Worm (Caenorhabditis elegans) whole organism, young adult: ENCODE results near the gene ugt-7.

Experiments used
- B0019.2 ChIP-seq: fragments of 200-800 bp; sonication (Bioruptor generic); conservative IDR thresholded peaks from 2 replicates; pipeline ENCODE4 v1.3.6; 2022; ENCODE audit warnings: missing genetic modification reagents, missing genetic modification characterization, missing compliant biosample characterization
- B0261.1 ChIP-seq: sonication (generic microtip); optimal IDR thresholded peaks from 2 replicates; lab custom pipeline; 2016; ENCODE audit warnings: mild to moderate bottlenecking, missing genetic modification characterization, moderate library complexity, missing compliant biosample characterization
- F10E7.11 ChIP-seq: sonication (generic microtip); optimal IDR thresholded peaks from 2 replicates; lab custom pipeline; 2017; ENCODE audit warnings: mild to moderate bottlenecking, missing genetic modification characterization, moderate library complexity, missing compliant biosample characterization
- F22D6.2 ChIP-seq: sonication (generic microtip); optimal IDR thresholded peaks from 2 replicates; lab custom pipeline; 2016; ENCODE audit warnings: mild to moderate bottlenecking, missing genetic modification characterization, missing compliant biosample characterization
- F37B4.10 ChIP-seq: fragments of 200-800 bp; sonication (Bioruptor generic); IDR thresholded peaks from 2 replicates; pipeline ENCODE4 v1.3.6; 2022; ENCODE audit warnings: missing genetic modification characterization, missing compliant biosample characterization
- F39B2.1 ChIP-seq: fragments of 200-800 bp; sonication (Bioruptor generic); IDR thresholded peaks from 2 replicates; pipeline ENCODE4 v1.3.6; 2022; ENCODE audit warnings: missing genetic modification reagents, missing genetic modification characterization, missing compliant biosample characterization
- F49E8.2 ChIP-seq: sonication (generic microtip); optimal IDR thresholded peaks from 3 replicates; lab custom pipeline; 2017; ENCODE audit warnings: missing genetic modification characterization, mild to moderate bottlenecking, missing compliant biosample characterization, antibody characterized with exemption, moderate library complexity; ENCODE audit not compliant: insufficient read depth
- F57A8.1 ChIP-seq: fragments of 200-800 bp; sonication (Bioruptor generic); optimal IDR thresholded peaks from 2 replicates; lab custom pipeline; 2018; ENCODE audit warnings: mild to moderate bottlenecking, missing genetic modification characterization, moderate library complexity, missing compliant biosample characterization
- K11D2.4 ChIP-seq: fragments of 200-800 bp; sonication (Bioruptor generic); IDR thresholded peaks from 2 replicates; pipeline ENCODE4 v1.3.6; 2022; ENCODE audit warnings: missing genetic modification reagents, missing genetic modification characterization, missing compliant biosample characterization
- T26A5.8 ChIP-seq: sonication (generic microtip); optimal IDR thresholded peaks from 2 replicates; lab custom pipeline; 2016; ENCODE audit warnings: missing genetic modification characterization, missing compliant biosample characterization
- Y53F4B.3 ChIP-seq: fragments of 200-800 bp; sonication (Bioruptor generic); IDR thresholded peaks from 2 replicates; pipeline ENCODE4 v1.3.6; 2022; ENCODE audit warnings: missing genetic modification reagents, missing genetic modification characterization, missing compliant biosample characterization
- Y53G8AR.9 ChIP-seq: fragments of 200-800 bp; sonication (Bioruptor generic); conservative IDR thresholded peaks from 2 replicates; pipeline ENCODE4 v1.3.6; 2022; ENCODE audit warnings: missing genetic modification reagents, missing genetic modification characterization, missing compliant biosample characterization
- Y67H2A.10 ChIP-seq: fragments of 200-800 bp; sonication (Bioruptor generic); conservative IDR thresholded peaks from 2 replicates; pipeline ENCODE4 v1.3.6; 2022; ENCODE audit warnings: missing genetic modification reagents, missing genetic modification characterization, missing compliant biosample characterization
- athp-1 ChIP-seq: sonication (generic microtip); optimal IDR thresholded peaks from 2 replicates; lab custom pipeline; 2017; ENCODE audit warnings: mild to moderate bottlenecking, missing genetic modification characterization, missing compliant biosample characterization
- attf-6 ChIP-seq: fragments of 200-800 bp; sonication (Bioruptor generic); IDR thresholded peaks from 2 replicates; pipeline ENCODE4 v1.3.6; 2022; ENCODE audit warnings: missing genetic modification reagents, missing genetic modification characterization, missing compliant biosample characterization
- bed-2 ChIP-seq: fragments of 200-800 bp; sonication (Bioruptor generic); IDR thresholded peaks from 2 replicates; pipeline ENCODE4 v1.3.6; 2022; ENCODE audit warnings: missing genetic modification reagents, missing genetic modification characterization, missing compliant biosample characterization
- ceh-27 ChIP-seq: fragments of 200-800 bp; sonication (Bioruptor generic); optimal IDR thresholded peaks from 2 replicates; lab custom pipeline; 2018; ENCODE audit warnings: mild to moderate bottlenecking, missing genetic modification characterization, moderate library complexity, missing compliant biosample characterization
- ceh-40 ChIP-seq: fragments of 200-800 bp; sonication (Bioruptor generic); IDR thresholded peaks from 2 replicates; pipeline ENCODE4 v1.3.6; 2022; ENCODE audit warnings: missing genetic modification characterization, missing compliant biosample characterization
- ceh-58 ChIP-seq: fragments of 200-800 bp; sonication (Bioruptor generic); IDR thresholded peaks from 2 replicates; pipeline ENCODE4 v1.3.6; 2022; ENCODE audit warnings: missing genetic modification characterization, missing compliant biosample characterization
- chd-7 ChIP-seq: sonication (generic microtip); optimal IDR thresholded peaks from 2 replicates; lab custom pipeline; 2016; ENCODE audit warnings: mild to moderate bottlenecking, missing genetic modification characterization, moderate library complexity, missing compliant biosample characterization
- egl-18 ChIP-seq: fragments of 200-800 bp; sonication (Bioruptor generic); IDR thresholded peaks from 2 replicates; pipeline ENCODE4 v1.3.6; 2022; ENCODE audit warnings: missing genetic modification reagents, missing genetic modification characterization, missing compliant biosample characterization
- ekl-4 ChIP-seq: fragments of 200-800 bp; sonication (Bioruptor generic); IDR thresholded peaks from 2 replicates; pipeline ENCODE4 v1.3.6; 2022; ENCODE audit warnings: missing genetic modification reagents, missing genetic modification characterization, missing compliant biosample characterization
- hmg-1.2 ChIP-seq: fragments of 200-800 bp; sonication (Bioruptor generic); IDR thresholded peaks from 2 replicates; pipeline ENCODE4 v1.3.6; 2022; ENCODE audit warnings: missing genetic modification reagents, missing genetic modification characterization, missing compliant biosample characterization
- hrde-1 ChIP-seq: sonication (generic microtip); optimal IDR thresholded peaks from 2 replicates; lab custom pipeline; 2016; ENCODE audit warnings: missing genetic modification characterization, mild to moderate bottlenecking, missing compliant biosample characterization, moderate library complexity, missing genotype, missing genetic modification reagents, borderline replicate concordance
- hsf-1 ChIP-seq: fragments of 200-800 bp; sonication (Bioruptor generic); IDR thresholded peaks from 2 replicates; pipeline ENCODE4 v1.3.6; 2022; ENCODE audit warnings: missing genetic modification reagents, missing genetic modification characterization, missing compliant biosample characterization
- lin-35 ChIP-seq, 3 experiments: fragments of 150-350 bp in 2 of 3; sonication (generic microtip) in 1 of 3; optimal IDR thresholded peaks; 2 replicates each; lab custom pipeline; 2014 to 2018; ENCODE audit warnings: missing biosample characterization in 3 of 3, missing genetic modification characterization in 3 of 3, missing genetic modification reagents in 3 of 3
- lin-54 ChIP-seq: fragments of 200-800 bp; sonication (Bioruptor generic); optimal IDR thresholded peaks from 2 replicates; lab custom pipeline; 2018; ENCODE audit warnings: mild to moderate bottlenecking, missing genetic modification characterization, missing compliant biosample characterization
- lsl-1 ChIP-seq: fragments of 200-800 bp; sonication (Bioruptor generic); optimal IDR thresholded peaks from 2 replicates; lab custom pipeline; 2018; ENCODE audit warnings: mild to moderate bottlenecking, missing genetic modification characterization, moderate library complexity, missing compliant biosample characterization
- madf-3 ChIP-seq: fragments of 200-800 bp; sonication (Bioruptor generic); IDR thresholded peaks from 2 replicates; pipeline ENCODE4 v1.3.6; 2022; ENCODE audit warnings: missing genetic modification reagents, missing genetic modification characterization, missing compliant biosample characterization
- madf-6 ChIP-seq: fragments of 200-800 bp; sonication (Bioruptor generic); IDR thresholded peaks from 2 replicates; pipeline ENCODE4 v1.3.6; 2022; ENCODE audit warnings: missing genetic modification reagents, missing genetic modification characterization, missing compliant biosample characterization
- mel-28 ChIP-seq: sonication (generic microtip); optimal IDR thresholded peaks from 2 replicates; lab custom pipeline; 2016; ENCODE audit warnings: borderline replicate concordance, mild to moderate bottlenecking, missing genetic modification characterization, missing compliant biosample characterization
- mxl-1 ChIP-seq: sonication (generic microtip); optimal IDR thresholded peaks from 2 replicates; lab custom pipeline; 2016; ENCODE audit warnings: missing genetic modification characterization, missing compliant biosample characterization
- nhr-90 ChIP-seq: sonication (generic microtip); optimal IDR thresholded peaks from 2 replicates; lab custom pipeline; 2016; ENCODE audit warnings: missing genotype, mild to moderate bottlenecking, missing genetic modification characterization, missing compliant biosample characterization
- pbrm-1 ChIP-seq: fragments of 200-800 bp; sonication (Bioruptor generic); IDR thresholded peaks from 2 replicates; pipeline ENCODE4 v1.3.6; 2022; ENCODE audit warnings: missing genetic modification reagents, missing genetic modification characterization, missing compliant biosample characterization
- rcor-1 ChIP-seq: fragments of 200-800 bp; sonication (Bioruptor generic); IDR thresholded peaks from 2 replicates; pipeline ENCODE4 v1.3.6; 2022; ENCODE audit warnings: missing genetic modification reagents, missing genetic modification characterization, missing compliant biosample characterization
- rpc-1 ChIP-seq, 2 experiments: fragments of 150-350 bp in 1 of 2; sonication (generic microtip) in 1 of 2; optimal IDR thresholded peaks; 2 replicates each; lab custom pipeline; 2014 to 2018; ENCODE audit warnings: missing biosample characterization in 1 of 2, missing genetic modification characterization in 1 of 2, missing genetic modification reagents in 1 of 2, missing genotype in 1 of 2
- tbp1 ChIP-seq: fragments of 200-800 bp; sonication (Bioruptor generic); optimal IDR thresholded peaks from 2 replicates; lab custom pipeline; 2018; ENCODE audit warnings: mild to moderate bottlenecking, missing genetic modification characterization, missing compliant biosample characterization
- tlf-1 ChIP-seq: fragments of 200-800 bp; sonication (Bioruptor generic); optimal IDR thresholded peaks from 2 replicates; lab custom pipeline; 2018; ENCODE audit warnings: mild to moderate bottlenecking, missing genetic modification characterization, missing compliant biosample characterization
- ztf-18 ChIP-seq: sonication (generic microtip); optimal IDR thresholded peaks from 2 replicates; lab custom pipeline; 2016; ENCODE audit warnings: missing genotype, mild to moderate bottlenecking, missing genetic modification characterization, missing compliant biosample characterization
- ztf-28 ChIP-seq: fragments of 200-800 bp; sonication (Bioruptor generic); IDR thresholded peaks from 2 replicates; pipeline ENCODE4 v1.3.6; 2022; ENCODE audit warnings: missing genetic modification reagents, missing genetic modification characterization, missing compliant biosample characterization

ugt-7 gene

DNA sequence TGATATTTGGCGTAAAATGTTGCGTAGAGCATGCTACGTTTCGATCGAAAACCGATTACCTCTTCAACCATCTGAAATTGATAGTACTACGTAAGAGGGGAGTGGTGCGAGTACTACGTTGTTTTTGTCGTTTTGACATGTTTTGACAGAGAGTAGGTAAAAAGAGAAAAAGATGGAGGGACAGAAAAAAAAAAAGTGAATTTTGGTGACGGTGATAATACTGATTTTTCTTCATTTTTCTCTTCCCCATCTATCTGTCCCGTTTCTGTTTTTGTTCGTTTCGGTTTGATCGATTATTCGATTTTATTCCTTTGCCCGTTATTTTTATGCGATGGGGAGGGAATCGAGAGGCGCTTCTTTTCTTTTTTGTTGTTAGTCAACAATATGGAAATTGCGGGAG, 40.6 kb upstream of the ugt-7 start, which contains the start of gene K11D12.8:
TSS of gene K11D12.8 (minus strand) at position 77 of the 400 bp plus-strand sequence.
- TF ChIP-seq Y53G8AR.9 (GFP tag; lab: Robert Waterston, UW) = no peak
- no peak for TF ChIP-seq mel-28 (tag; lab: Kevin White, UChicago)
- TF ChIP-seq madf-3 = no peak
- TF ChIP-seq ekl-4 (GFP tag; lab: Robert Waterston, UW) = no peak
- no peak for TF ChIP-seq F22D6.2 (tag; lab: Kevin White, UChicago)
- no peak for TF ChIP-seq hmg-1.2 (GFP tag; lab: Robert Waterston, UW)
- TF ChIP-seq attf-6 (GFP tag; lab: Robert Waterston, UW) = no peak
- TF ChIP-seq F49E8.2 (tag; lab: Kevin White, UChicago) = no peak
- TF ChIP-seq ceh-40 = no peak
- no peak for TF ChIP-seq T26A5.8 (tag; lab: Kevin White, UChicago)
- no peak for TF ChIP-seq lsl-1 (GFP tag; lab: Kevin White, UChicago)
- TF ChIP-seq Y67H2A.10 (GFP tag; lab: Robert Waterston, UW) = no peak
- TF ChIP-seq ceh-27 (GFP tag; lab: Kevin White, UChicago) = no peak
- no peak for TF ChIP-seq B0261.1
- no peak for TF ChIP-seq Y53F4B.3 (GFP tag; lab: Robert Waterston, UW)
- no peak for TF ChIP-seq rcor-1 (GFP tag; lab: Robert Waterston, UW)
- no peak for TF ChIP-seq mxl-1 (tag; lab: Kevin White, UChicago)
- TF ChIP-seq F37B4.10 = no peak
- no peak for TF ChIP-seq chd-7 (tag; lab: Kevin White, UChicago)
- TF ChIP-seq ztf-18 (tag; lab: Kevin White, UChicago) = no peak

DNA sequence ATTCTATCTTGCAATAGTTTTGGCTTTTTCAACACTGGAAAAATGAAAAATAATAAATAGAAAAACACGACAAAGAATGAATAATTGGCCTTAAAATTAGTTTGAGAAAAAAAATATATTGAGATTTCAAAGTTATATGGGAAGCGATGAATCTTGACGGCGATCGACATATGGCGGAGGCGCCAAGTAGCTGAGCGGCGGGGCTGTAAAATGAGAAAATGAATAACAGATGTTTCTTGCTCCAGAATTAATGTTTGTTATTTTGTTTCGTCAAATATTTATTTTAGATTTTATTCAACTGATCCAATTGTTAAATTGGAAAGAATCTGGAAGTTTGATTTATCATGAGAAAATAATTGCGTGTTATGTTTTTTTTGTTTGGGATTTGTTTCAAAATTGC, 39.2 kb upstream of the ugt-7 start, which contains the start of gene K11D12.11:
TSS of gene K11D12.11 (minus strand) at position 42 of the 400 bp plus-strand sequence.
- no peak for TF ChIP-seq ceh-27 (GFP tag; lab: Kevin White, UChicago)
- TF ChIP-seq ztf-28 (GFP tag; lab: Robert Waterston, UW) = no peak
- TF ChIP-seq egl-18 (GFP tag; lab: Robert Waterston, UW) = no peak
- TF ChIP-seq bed-2 (GFP tag; lab: Robert Waterston, UW) = no peak
- TF ChIP-seq lin-54 = no peak
- no peak for TF ChIP-seq B0261.1
- no peak for TF ChIP-seq hsf-1 (GFP tag; lab: Robert Waterston, UW)
- TF ChIP-seq Y53G8AR.9 (GFP tag; lab: Robert Waterston, UW) = no peak

DNA sequence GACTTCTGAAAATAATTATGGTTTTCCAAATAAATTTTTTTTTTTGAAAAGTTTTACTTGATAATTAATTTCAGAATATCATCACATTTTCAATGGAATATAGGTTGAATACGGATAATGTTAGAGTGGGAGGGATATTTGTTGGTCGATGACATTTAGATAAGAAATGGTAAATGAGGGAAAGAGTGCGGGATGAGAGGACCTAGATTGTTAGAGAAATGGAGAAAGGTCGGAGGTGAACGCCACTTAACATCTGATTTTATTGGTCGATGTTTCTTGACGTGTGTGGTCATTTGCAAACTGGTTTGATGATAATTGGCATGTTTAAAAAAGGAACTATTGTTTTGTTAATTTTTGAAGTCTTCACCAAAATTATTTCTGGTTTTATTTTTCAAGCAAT, 38.1 kb upstream of the ugt-7 start:
- TF ChIP-seq B0019.2 (GFP tag; lab: Robert Waterston, UW) (no peak), F57A8.1 (GFP tag; lab: Kevin White, UChicago) (no peak), ceh-58 (GFP tag; lab: Robert Waterston, UW) (no peak), hrde-1 (no peak), F39B2.1 (no peak), lin-35 (GFP tag; optimal IDR thresholded peaks at IDR 0.05; lab: Kevin White, UChicago) (no peak), F10E7.11 (no peak), tbp1 (no peak), pbrm-1 (no peak), tlf-1 (GFP tag; lab: Kevin White, UChicago) (no peak), attf-6 (GFP tag; lab: Robert Waterston, UW) (no peak), madf-6 (GFP tag; lab: Robert Waterston, UW) (no peak), nhr-90 (no peak), rpc-1 (optimal IDR thresholded peaks at IDR 0.05; lab: Kevin White, UChicago) (no peak), rpc-1 (tag; optimal IDR thresholded peaks at IDR 0.05; lab: Kevin White, UChicago) (no peak), lin-54 (no peak), K11D2.4 (GFP tag; lab: Robert Waterston, UW) (no peak), athp-1 (no peak)
